Worm (Caenorhabditis elegans): Measurements from ENCODE around the gene F26C11.4.

The F26C11.4 gene

DNA sequence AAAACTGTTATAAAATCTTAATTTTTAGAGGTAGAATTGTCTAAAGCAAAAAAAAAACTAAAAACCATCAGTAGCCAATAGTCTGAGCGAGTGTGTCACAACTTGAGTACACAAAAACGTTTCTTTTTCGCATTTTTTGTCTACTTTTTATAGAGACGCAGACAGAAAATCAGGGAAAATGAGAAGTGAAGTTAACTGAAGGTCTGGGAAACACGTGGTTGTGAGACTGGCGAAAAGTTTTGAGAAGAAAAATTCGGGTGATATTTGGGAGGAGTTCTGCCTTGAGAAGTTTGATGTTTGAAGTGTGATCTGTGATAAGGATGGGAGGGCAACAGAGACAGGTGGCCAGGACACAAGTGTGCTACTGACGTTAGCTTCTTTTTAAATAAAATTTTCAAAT, 21.5 kb upstream of the F26C11.4 start (continued):
- peak; percentile 90 for TF ChIP-seq ama-1 (optimal IDR thresholded peaks at IDR 0.05)
- peak; percentile 93 for TF ChIP-seq dmd-6 (GFP tag; IDR thresholded peaks at IDR 0.05)
- TF ChIP-seq saeg-2 (GFP tag; IDR thresholded peaks at IDR 0.05): no peak
- no peak for TF ChIP-seq Y75B8A.6 (GFP tag; IDR thresholded peaks at IDR 0.05)
- TF ChIP-seq T26A8.4 (GFP tag; IDR thresholded peaks at IDR 0.05): peak; percentile 30; the same call in 1 of the 2 replicates
- TF ChIP-seq hlh-11 (tag; optimal IDR thresholded peaks at IDR 0.05): peak; percentile 94
- TF ChIP-seq daf-8 (GFP tag; IDR thresholded peaks at IDR 0.05): no peak
- TF ChIP-seq attf-4 (tag; optimal IDR thresholded peaks at IDR 0.05): no peak
- TF ChIP-seq ztf-7 (tag; optimal IDR thresholded peaks at IDR 0.05): peak; percentile 27
- TF ChIP-seq lin-15B (tag; optimal IDR thresholded peaks at IDR 0.05): no peak
- TF ChIP-seq ctbp-1 (GFP tag; IDR thresholded peaks at IDR 0.05): no peak
- peak; percentile 41 to 91 for TF ChIP-seq mdl-1 (tag; optimal IDR thresholded peaks at IDR 0.05)
- TF ChIP-seq daf-16 (GFP tag; optimal IDR thresholded peaks at IDR 0.05): peak in 1 of 2 experiments; percentile 19
- peak; percentile 85 for TF ChIP-seq daf-16 (tag; optimal IDR thresholded peaks at IDR 0.05)
- no peak for TF ChIP-seq F26F4.8 (GFP tag; conservative IDR thresholded peaks at IDR 0.05)
- TF ChIP-seq dve-1 (tag; optimal IDR thresholded peaks at IDR 0.05; ENCODE audit: insufficient read depth): peak; percentile 92
- peak; percentile 8 for TF ChIP-seq zip-2 (tag; optimal IDR thresholded peaks at IDR 0.05)
- no peak for TF ChIP-seq F49E8.2 (tag; optimal IDR thresholded peaks at IDR 0.05; ENCODE audit: borderline replicate concordance)
- TF ChIP-seq zfp-2 (tag; optimal IDR thresholded peaks at IDR 0.05): no peak
- TF ChIP-seq T20F7.1 (GFP tag; optimal IDR thresholded peaks at IDR 0.05): peak; percentile 76
- TF ChIP-seq nhr-10 (tag; optimal IDR thresholded peaks at IDR 0.05): peak; percentile 97
- TF ChIP-seq php-3 (GFP tag; IDR thresholded peaks at IDR 0.05): peak; percentile 46; the same call in 1 of the 2 replicates
- peak; percentile 12 for TF ChIP-seq nhr-6 (tag; optimal IDR thresholded peaks at IDR 0.05)
- peak; percentile 65 for TF ChIP-seq nhr-77 (tag; optimal IDR thresholded peaks at IDR 0.05)
- TF ChIP-seq dpl-1 (GFP tag; optimal IDR thresholded peaks at IDR 0.05): peak; percentile 64
- no peak for TF ChIP-seq ceh-44 (GFP tag; IDR thresholded peaks at IDR 0.05)
- TF ChIP-seq mes-2 (tag; optimal IDR thresholded peaks at IDR 0.05; ENCODE audit: poor library complexity, severe bottlenecking): peak; percentile 48
- TF ChIP-seq ceh-20 (GFP tag; IDR thresholded peaks at IDR 0.05): peak; percentile 21; the same call in 1 of the 2 replicates
- peak; percentile 99 for TF ChIP-seq nhr-11 (tag; optimal IDR thresholded peaks at IDR 0.05)
- no peak for TF ChIP-seq sdz-12 (GFP tag; optimal IDR thresholded peaks at IDR 0.05)
- TF ChIP-seq tag-97 (GFP tag; IDR thresholded peaks at IDR 0.05): no peak
- peak; percentile 97 for TF ChIP-seq hlh-30 (tag; optimal IDR thresholded peaks at IDR 0.05; ENCODE audit: insufficient read depth)
- no peak for TF ChIP-seq F44E2.7 (GFP tag; IDR thresholded peaks at IDR 0.05)

DNA sequence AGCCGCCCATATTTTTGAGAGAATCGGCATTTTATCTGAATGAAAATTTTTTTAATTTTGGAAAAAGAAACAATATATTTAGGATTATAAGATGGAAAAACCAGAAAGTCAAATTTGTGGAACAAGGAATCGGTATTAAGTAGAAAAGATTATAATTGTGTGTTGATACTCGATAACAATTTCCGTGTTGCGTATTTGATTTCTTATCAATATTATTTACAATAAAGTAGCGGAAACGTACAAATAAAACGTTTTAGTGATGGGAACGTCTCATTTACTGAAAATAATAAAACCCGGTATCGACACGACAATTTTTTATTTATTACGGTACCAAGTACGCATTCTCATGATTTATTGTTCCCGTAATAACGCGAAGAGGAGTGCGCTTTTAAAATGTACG, 20.8 kb upstream of the F26C11.4 start, which contains the start of gene C05C10.3:
Gene C05C10.3, minus strand, starts transcription at position 35 of the 400 bp plus-strand sequence.
- TF ChIP-seq R02D3.7 (tag; optimal IDR thresholded peaks at IDR 0.05) (no peak), dve-1 (tag; optimal IDR thresholded peaks at IDR 0.05; ENCODE audit: insufficient read depth) (peak; percentile 24), nhr-25 (tag; optimal IDR thresholded peaks at IDR 0.05; ENCODE audit: borderline replicate concordance, insufficient read depth) (no peak), pqm-1 (tag; optimal IDR thresholded peaks at IDR 0.05) (peak; percentile 7), aly-2 (tag; optimal IDR thresholded peaks at IDR 0.05) (no peak), jun-1 (tag; optimal IDR thresholded peaks at IDR 0.05) (no peak), nhr-77 (tag; optimal IDR thresholded peaks at IDR 0.05) (peak; percentile 35), hlh-30 (tag; optimal IDR thresholded peaks at IDR 0.05; ENCODE audit: insufficient read depth) (no peak), nhr-10 (tag; optimal IDR thresholded peaks at IDR 0.05) (no peak), daf-16 (GFP tag; optimal IDR thresholded peaks at IDR 0.05) (no peak), daf-16 (tag; optimal IDR thresholded peaks at IDR 0.05) (peak; percentile 82), nhr-28 (tag; optimal IDR thresholded peaks at IDR 0.05) (peak; percentile 2)

DNA sequence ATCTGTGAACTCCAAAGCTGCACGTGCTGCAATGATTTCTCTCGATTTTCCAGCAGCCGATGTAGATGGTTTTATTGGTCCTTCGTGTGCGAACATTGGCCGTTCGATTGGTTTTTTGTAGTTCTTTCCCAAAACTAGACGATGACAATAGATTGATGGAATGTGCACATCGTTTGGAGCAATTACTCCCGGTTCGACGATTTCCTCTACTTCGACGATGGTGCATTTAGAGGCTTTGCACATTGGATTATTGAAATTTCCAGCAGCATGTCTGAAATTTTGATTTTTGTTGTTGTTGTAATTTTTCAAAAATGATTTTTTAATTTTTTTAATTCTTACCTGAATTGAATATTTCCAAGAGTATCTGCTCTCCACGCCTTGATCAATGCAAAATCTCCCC, 19.6 kb upstream of the F26C11.4 start:
- TF ChIP-seq Y48G9A.11 (GFP tag; IDR thresholded peaks at IDR 0.05) (no peak), unc-62 (GFP tag; optimal IDR thresholded peaks at IDR 0.05 in 1 of 2) (peak in 1 of 2 experiments; percentile 55), unc-62 (tag; optimal IDR thresholded peaks at IDR 0.05) (no peak), rbr-2 (tag; optimal IDR thresholded peaks at IDR 0.05) (no peak), daf-16 (GFP tag; optimal IDR thresholded peaks at IDR 0.05) (no peak), daf-16 (tag; optimal IDR thresholded peaks at IDR 0.05) (peak; percentile 21)
